Fruit fly (Drosophila melanogaster): ENCODE data around the gene beat-Va.

beat-Va gene

dm6 chr3R:12827837-12828236, 20.4 kb downstream of the beat-Va start:
- TF ChIP-seq Hnf4 (GFP tag; optimal IDR thresholded peaks at IDR 0.05), result no peak
- no peak for TF ChIP-seq jim (GFP tag; optimal IDR thresholded peaks at IDR 0.05)
- no peak for TF ChIP-seq Sp1 (GFP tag; optimal IDR thresholded peaks at IDR 0.05)
- TF ChIP-seq dl (GFP tag; optimal IDR thresholded peaks at IDR 0.05; ENCODE audit: insufficient read depth in 1 of 2, partially characterized antibody in 2 of 2), result no peak
- no peak for TF ChIP-seq foxo (GFP tag; optimal IDR thresholded peaks at IDR 0.05)
- no peak for TF ChIP-seq brk (GFP tag; optimal IDR thresholded peaks at IDR 0.05)
- no peak for TF ChIP-seq Vsx2 (GFP tag; optimal IDR thresholded peaks at IDR 0.05; ENCODE audit: partially characterized antibody)

- TF ChIP-seq CrebA (GFP tag; optimal IDR thresholded peaks at IDR 0.05; ENCODE audit: borderline replicate concordance) (no peak), HLH106 (tag; optimal IDR thresholded peaks at IDR 0.05) (no peak), jim (GFP tag; optimal IDR thresholded peaks at IDR 0.05) (no peak), dsf (GFP tag; optimal IDR thresholded peaks at IDR 0.05; ENCODE audit: borderline replicate concordance) (no peak), Sp1 (GFP tag; optimal IDR thresholded peaks at IDR 0.05) (no peak), Dif (GFP tag; optimal IDR thresholded peaks at IDR 0.05; ENCODE audit: partially characterized antibody) (no peak), sage (GFP tag; optimal IDR thresholded peaks at IDR 0.05) (no peak), Mio (GFP tag; optimal IDR thresholded peaks at IDR 0.05) (no peak), Abd-B (GFP tag; optimal IDR thresholded peaks at IDR 0.05) (no peak), rgr (GFP tag; optimal IDR thresholded peaks at IDR 0.05) (no peak), woc (GFP tag; optimal IDR thresholded peaks at IDR 0.05) (no peak), Dfd (GFP tag; optimal IDR thresholded peaks at IDR 0.05) (no peak), br (GFP tag; optimal IDR thresholded peaks at IDR 0.05) (no peak), GATAd (GFP tag; optimal IDR thresholded peaks at IDR 0.05) (no peak), lola (GFP tag; optimal IDR thresholded peaks at IDR 0.05) (no peak), Hr83 (GFP tag; optimal IDR thresholded peaks at IDR 0.05; ENCODE audit: poor library complexity, severe bottlenecking) (no peak), fru (GFP tag; optimal IDR thresholded peaks at IDR 0.05) (no peak), h (GFP tag; optimal IDR thresholded peaks at IDR 0.05) (no peak)
These were observed 31.1 kb downstream of the beat-Va start, which contains the start of gene CG31345 for dm6 chr3R:12816979-12817594. Gene CG31345, minus strand, starts transcription at chr3R:12817029.

dm6 chr3R:12803288-12803687, 44.9 kb downstream of the beat-Va start:
- TF ChIP-seq ey (GFP tag; optimal IDR thresholded peaks at IDR 0.05), result no peak
